Worm (Caenorhabditis elegans) whole organism, young adult: ENCODE data around the gene F21H7.2.

ENCODE experiments used
- C06A6.2 ChIP-seq: fragments of 200-800 bp; sonication (Bioruptor generic); conservative IDR thresholded peaks from 2 replicates; pipeline ENCODE4 v1.3.6; 2022; ENCODE audit warnings: missing genetic modification characterization, missing compliant biosample characterization
- F10E7.11 ChIP-seq: sonication (generic microtip); optimal IDR thresholded peaks from 2 replicates; lab custom pipeline; 2017; ENCODE audit warnings: mild to moderate bottlenecking, missing genetic modification characterization, moderate library complexity, missing compliant biosample characterization
- K11D2.4 ChIP-seq: fragments of 200-800 bp; sonication (Bioruptor generic); IDR thresholded peaks from 2 replicates; pipeline ENCODE4 v1.3.6; 2022; ENCODE audit warnings: missing genetic modification reagents, missing genetic modification characterization, missing compliant biosample characterization
- let-526 ChIP-seq: fragments of 200-800 bp; sonication (Bioruptor generic); IDR thresholded peaks from 2 replicates; pipeline ENCODE4 v1.3.6; 2022; ENCODE audit warnings: missing genetic modification reagents, missing genetic modification characterization, missing compliant biosample characterization
- mcd-1 ChIP-seq: fragments of 200-800 bp; sonication (Bioruptor generic); IDR thresholded peaks from 2 replicates; pipeline ENCODE4 v1.3.6; 2022; ENCODE audit warnings: missing genetic modification reagents, missing genetic modification characterization, missing compliant biosample characterization
- nhr-80 ChIP-seq: sonication (generic microtip); optimal IDR thresholded peaks from 2 replicates; lab custom pipeline; 2016; ENCODE audit warnings: missing genetic modification characterization, missing compliant biosample characterization
- pha-4 ChIP-seq: fragments of 150-350 bp; sonication (generic microtip); optimal IDR thresholded peaks from 2 replicates; lab custom pipeline; 2014; ENCODE audit warnings: missing biosample characterization, missing genetic modification reagents, missing genetic modification characterization
- rec-8 ChIP-seq, 2 experiments: sonication (generic microtip); optimal IDR thresholded peaks; 2 replicates each; lab custom pipeline; 2016; ENCODE audit warnings: mild to moderate bottlenecking in 2 of 2, missing genetic modification characterization in 2 of 2, missing genetic modification reagents in 2 of 2, missing genotype in 2 of 2, missing biosample characterization in 1 of 2, missing compliant biosample characterization in 1 of 2, moderate library complexity in 1 of 2
- tlf-1 ChIP-seq: fragments of 200-800 bp; sonication (Bioruptor generic); optimal IDR thresholded peaks from 2 replicates; lab custom pipeline; 2018; ENCODE audit warnings: mild to moderate bottlenecking, missing genetic modification characterization, missing compliant biosample characterization

DNA sequence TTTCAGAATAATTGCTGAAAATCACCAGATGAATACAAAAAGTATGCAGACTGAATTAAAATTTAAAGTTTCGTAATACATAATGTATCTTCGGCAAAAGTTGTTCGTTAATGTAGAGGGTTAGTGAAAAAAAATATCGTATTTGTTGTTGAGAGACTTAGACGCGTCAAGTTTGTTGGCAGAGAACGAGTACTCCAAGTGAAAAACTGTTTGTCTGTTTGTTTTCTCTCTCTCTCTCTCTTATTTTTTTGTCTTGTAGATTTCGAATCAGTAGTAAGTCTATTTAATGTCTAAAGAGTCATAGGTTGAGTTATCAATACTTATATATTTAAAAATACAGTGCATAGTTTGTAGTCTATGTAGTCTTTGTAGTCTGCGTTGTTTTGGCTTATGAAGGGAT lies 39.8 kb upstream of the F21H7.2 start, which contains the start of the genes fbxa-2 and T13F3.8:
- TF ChIP-seq pha-4 (tag; lab: Kevin White, UChicago) (no peak), mcd-1 (GFP tag; lab: Robert Waterston, UW) (no peak), let-526 (no peak), C06A6.2 (GFP tag; lab: Robert Waterston, UW) (no peak), nhr-80 (no peak), F10E7.11 (tag; lab: Kevin White, UChicago) (no peak), K11D2.4 (GFP tag; lab: Robert Waterston, UW) (no peak), tlf-1 (GFP tag; lab: Kevin White, UChicago) (no peak), rec-8 (tag; optimal IDR thresholded peaks at IDR 0.05; lab: Kevin White, UChicago) (no peak)
